Worm (Caenorhabditis elegans) whole organism, mixed stage, embryonic: ENCODE results near the gene C53A3.3.
"Not testable (repeated sequence)": the region's sequence is repeated elsewhere in the genome, so short reads cannot be mapped to it uniquely, and the experiment has no call there.

ENCODE experiments used
- ceh-83 ChIP-seq: fragments of 200-800 bp; sonication (Bioruptor generic); optimal IDR thresholded peaks from 2 replicates; lab custom pipeline; 2018; ENCODE audit warnings: mild to moderate bottlenecking, missing genetic modification characterization, missing compliant biosample characterization
- unc-39 ChIP-seq: fragments of 150-350 bp; optimal IDR thresholded peaks from 2 replicates; lab custom pipeline; 2014; ENCODE audit warnings: missing biosample characterization, missing genetic modification characterization

DNA sequence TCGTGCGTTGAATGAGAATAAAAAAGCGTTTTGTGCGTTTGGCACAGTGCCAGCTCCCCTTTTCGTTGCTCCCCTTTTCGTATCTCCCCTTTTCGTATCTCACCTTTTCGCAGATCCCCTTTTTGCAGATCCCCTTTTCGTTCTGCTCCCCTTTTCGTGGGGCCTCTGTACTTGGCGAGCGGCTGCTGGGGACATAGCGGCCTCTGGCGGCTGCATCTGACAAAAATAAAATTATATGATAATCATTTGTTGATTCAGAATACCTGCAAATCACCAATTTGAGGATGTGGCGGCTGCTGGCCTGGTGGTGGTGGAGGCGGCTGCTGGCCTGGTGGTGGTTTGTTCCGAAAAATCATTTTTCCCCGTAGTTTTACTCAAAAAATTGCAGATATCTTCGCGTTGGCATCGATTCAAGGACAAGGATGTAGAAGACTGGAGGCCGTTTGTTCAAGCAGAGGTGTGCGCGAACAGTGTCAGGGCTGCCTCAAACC is 1.0 kb upstream of the C53A3.3 start, which contains the start of gene K09H11.11:
- TF ChIP-seq ceh-83 (GFP tag; lab: Kevin White, UChicago); unc-39 (tag; lab: Kevin White, UChicago): not testable (repeated sequence)
